Worm (Caenorhabditis elegans) whole organism, young adult: ENCODE data around the gene idpp-9.

Source experiments
- ekl-4 ChIP-seq: fragments of 200-800 bp; sonication (Bioruptor generic); IDR thresholded peaks from 2 replicates; pipeline ENCODE4 v1.3.6; 2022; ENCODE audit warnings: missing genetic modification reagents, missing genetic modification characterization, missing compliant biosample characterization
- ets-4 ChIP-seq: fragments of 200-800 bp; sonication (Bioruptor generic); optimal IDR thresholded peaks from 2 replicates; lab custom pipeline; 2018; ENCODE audit warnings: mild to moderate bottlenecking, missing genetic modification characterization, missing compliant biosample characterization

- no peak for TF ChIP-seq ekl-4 (GFP tag; lab: Robert Waterston, UW)
- TF ChIP-seq ets-4 (GFP tag; lab: Kevin White, UChicago), result no peak
Measured at ce11 chrX:3875714-3876113, 39.9 kb downstream of the idpp-9 start.
